Fruit fly (Drosophila melanogaster) whole organism, prepupa: ENCODE data around the gene lic.

ENCODE experiments used
- CG10631 ChIP-seq: fragments of 200-800 bp; sonication (Bioruptor generic); optimal IDR thresholded peaks from 2 replicates; lab custom pipeline; 2016; ENCODE audit warnings: missing biosample characterization, missing genetic modification characterization
- CG11902 ChIP-seq: fragments of 200-800 bp; sonication (Bioruptor generic); optimal IDR thresholded peaks from 3 replicates; lab custom pipeline; 2016; ENCODE audit warnings: missing biosample characterization, missing genetic modification characterization
- CG7368 ChIP-seq: fragments of 200-800 bp; sonication (Bioruptor generic); optimal IDR thresholded peaks from 3 replicates; lab custom pipeline; 2016; ENCODE audit warnings: missing biosample characterization, missing genetic modification characterization
- CG8632 ChIP-seq: fragments of 200-800 bp; sonication (Bioruptor generic); optimal IDR thresholded peaks from 3 replicates; lab custom pipeline; 2016; ENCODE audit warnings: missing biosample characterization, missing genetic modification characterization
- Eip78C ChIP-seq: fragments of 200-800 bp; sonication (Bioruptor generic); peaks from one replicate; lab custom pipeline; 2016; ENCODE audit warnings: missing biosample characterization, missing genetic modification characterization
- Eip93F ChIP-seq: fragments of 200-800 bp; sonication (Bioruptor generic); optimal IDR thresholded peaks from 2 replicates; lab custom pipeline; 2016; ENCODE audit warnings: missing biosample characterization, mild to moderate bottlenecking, missing genetic modification characterization
- Hr38 ChIP-seq: sonication (Bioruptor generic); optimal IDR thresholded peaks from 2 replicates; lab custom pipeline; 2016; ENCODE audit warnings: missing biosample characterization, missing genetic modification characterization
- dac ChIP-seq: fragments of 200-800 bp; sonication (Bioruptor generic); optimal IDR thresholded peaks from 2 replicates; lab custom pipeline; 2017; ENCODE audit warnings: missing biosample characterization, mild to moderate bottlenecking, missing genetic modification characterization

lic gene

DNA sequence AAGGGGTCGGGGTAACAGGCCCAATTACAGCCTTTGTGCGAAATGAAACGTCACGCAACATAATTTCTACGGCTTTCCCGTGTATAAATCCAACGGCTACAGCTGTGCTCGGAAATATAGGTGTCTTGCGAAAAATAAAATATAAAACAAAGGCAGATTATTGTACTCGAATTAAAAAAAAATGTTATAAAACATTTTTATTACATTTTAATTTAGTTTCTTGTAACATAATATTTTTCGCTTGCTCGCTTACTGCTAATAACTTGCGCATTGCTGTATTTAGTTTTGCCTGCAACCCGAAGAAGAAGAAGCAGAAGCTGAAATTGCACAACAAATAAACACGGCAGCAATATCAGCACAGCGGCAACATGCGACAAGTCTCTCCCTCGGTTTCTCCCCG is 52.2 kb downstream of the lic start (continued):
- TF ChIP-seq dac (GFP tag; lab: Kevin White, UChicago) (peak; percentile 64), Eip93F (GFP tag; lab: Kevin White, UChicago) (no peak), Hr38 (GFP tag; lab: Kevin White, UChicago) (no peak), CG7368 (GFP tag; lab: Kevin White, UChicago) (peak; percentile 73), CG10631 (GFP tag; lab: Kevin White, UChicago) (peak; percentile 73), CG11902 (GFP tag; lab: Kevin White, UChicago) (peak; percentile 26), Eip78C (GFP tag; lab: Kevin White, UChicago) (peak; percentile 95), CG8632 (GFP tag; lab: Kevin White, UChicago) (peak; percentile 73)
